Worm (Caenorhabditis elegans) whole organism, L2 larva: Measurements from ENCODE around the gene T13A10.64.

Experiments used
- C34F6.9 ChIP-seq: fragments of 150-350 bp; optimal IDR thresholded peaks from 2 replicates; lab custom pipeline; 2014; ENCODE audit warnings: missing biosample characterization, missing genetic modification characterization
- R02D3.7 ChIP-seq: fragments of 150-350 bp; optimal IDR thresholded peaks from 2 replicates; lab custom pipeline; 2014; ENCODE audit warnings: missing biosample characterization, missing genetic modification characterization
- Y55F3AM.14 ChIP-seq: fragments of 200-800 bp; sonication (Bioruptor generic); optimal IDR thresholded peaks from 2 replicates; lab custom pipeline; 2018; ENCODE audit warnings: mild to moderate bottlenecking, missing genetic modification characterization, missing compliant biosample characterization
- alr-1 ChIP-seq: fragments of 150-350 bp; optimal IDR thresholded peaks from 2 replicates; lab custom pipeline; 2014; ENCODE audit warnings: missing biosample characterization, missing genetic modification characterization
- aly-2 ChIP-seq: fragments of 150-350 bp; optimal IDR thresholded peaks from 2 replicates; lab custom pipeline; 2014; ENCODE audit warnings: missing biosample characterization, missing genetic modification characterization
- blmp-1 ChIP-seq: sonication (generic microtip); optimal IDR thresholded peaks from 2 replicates; lab custom pipeline; 2017; ENCODE audit warnings: missing genetic modification characterization, mild to moderate bottlenecking, missing compliant biosample characterization, antibody characterized with exemption, moderate library complexity; ENCODE audit not compliant: insufficient read depth
- ceh-16 ChIP-seq: fragments of 150-350 bp; optimal IDR thresholded peaks from 2 replicates; lab custom pipeline; 2014; ENCODE audit warnings: missing biosample characterization, missing genetic modification characterization
- ceh-82 ChIP-seq: fragments of 150-350 bp; optimal IDR thresholded peaks from 2 replicates; lab custom pipeline; 2014; ENCODE audit warnings: missing biosample characterization, missing genetic modification characterization
- crh-2 ChIP-seq: sonication (generic microtip); optimal IDR thresholded peaks from 2 replicates; lab custom pipeline; 2017; ENCODE audit warnings: missing biosample characterization, missing genetic modification characterization
- dmd-4 ChIP-seq: sonication (generic microtip); optimal IDR thresholded peaks from 2 replicates; lab custom pipeline; 2017; ENCODE audit warnings: missing biosample characterization, missing genetic modification characterization
- egl-27 ChIP-seq: sonication (generic microtip); optimal IDR thresholded peaks from 3 replicates; lab custom pipeline; 2017; ENCODE audit warnings: missing biosample characterization, missing genetic modification reagents, missing genetic modification characterization
- elt-3 ChIP-seq: sonication (generic microtip); optimal IDR thresholded peaks from 2 replicates; lab custom pipeline; 2017; ENCODE audit warnings: missing biosample characterization, missing genetic modification characterization
- fos-1 ChIP-seq: fragments of 150-350 bp; optimal IDR thresholded peaks from 2 replicates; lab custom pipeline; 2014; ENCODE audit warnings: missing biosample characterization, missing genetic modification characterization
- gmeb-1 ChIP-seq: fragments of 150-350 bp; optimal IDR thresholded peaks from 2 replicates; lab custom pipeline; 2014; ENCODE audit warnings: missing biosample characterization, missing genetic modification characterization
- lin-11 ChIP-seq: fragments of 150-350 bp; sonication (generic microtip); optimal IDR thresholded peaks from 2 replicates; lab custom pipeline; 2014; ENCODE audit warnings: missing biosample characterization, missing genetic modification characterization, inconsistent platforms, mixed read lengths
- lin-13 ChIP-seq: fragments of 150-350 bp; optimal IDR thresholded peaks from 2 replicates; lab custom pipeline; 2014; ENCODE audit warnings: missing biosample characterization, missing genetic modification reagents, missing genetic modification characterization
- lsy-2 ChIP-seq, 2 experiments: fragments of 150-350 bp in 1 of 2; sonication (generic microtip) in 1 of 2; optimal IDR thresholded peaks; 2 replicates each; lab custom pipeline; 2014 to 2017; ENCODE audit warnings: missing biosample characterization in 2 of 2, missing genetic modification characterization in 2 of 2
- mab-5 ChIP-seq: fragments of 150-350 bp; optimal IDR thresholded peaks from 2 replicates; lab custom pipeline; 2014; ENCODE audit warnings: missing biosample characterization, missing genetic modification characterization
- mbf-1 ChIP-seq: sonication (generic microtip); optimal IDR thresholded peaks from 2 replicates; lab custom pipeline; 2017; ENCODE audit warnings: missing biosample characterization, missing genetic modification characterization
- nhr-10 ChIP-seq: sonication (generic microtip); optimal IDR thresholded peaks from 2 replicates; lab custom pipeline; 2017; ENCODE audit warnings: missing biosample characterization, missing genetic modification characterization
- nhr-12 ChIP-seq: fragments of 150-350 bp; optimal IDR thresholded peaks from 2 replicates; lab custom pipeline; 2014; ENCODE audit warnings: missing biosample characterization, missing genetic modification characterization
- nhr-129 ChIP-seq: fragments of 150-350 bp; optimal IDR thresholded peaks from 2 replicates; lab custom pipeline; 2014; ENCODE audit warnings: missing biosample characterization, missing genetic modification characterization
- nhr-23 ChIP-seq: fragments of 150-350 bp; optimal IDR thresholded peaks from 2 replicates; lab custom pipeline; 2014; ENCODE audit warnings: missing biosample characterization, missing genetic modification reagents, missing genetic modification characterization
- nhr-25 ChIP-seq: fragments of 150-350 bp; sonication (generic microtip); optimal IDR thresholded peaks from 3 replicates; lab custom pipeline; 2014; ENCODE audit warnings: missing biosample characterization, missing genetic modification characterization
- nhr-6 ChIP-seq: fragments of 150-350 bp; optimal IDR thresholded peaks from 2 replicates; lab custom pipeline; 2014; ENCODE audit warnings: missing biosample characterization, missing genetic modification characterization
- peb-1 ChIP-seq: fragments of 150-350 bp; optimal IDR thresholded peaks from 2 replicates; lab custom pipeline; 2014; ENCODE audit warnings: missing biosample characterization, missing genetic modification characterization
- sem-4 ChIP-seq: fragments of 150-350 bp; optimal IDR thresholded peaks from 2 replicates; lab custom pipeline; 2014; ENCODE audit warnings: missing biosample characterization, missing genetic modification reagents, missing genetic modification characterization
- skn-1 ChIP-seq: sonication (generic microtip); optimal IDR thresholded peaks from 2 replicates; lab custom pipeline; 2017; ENCODE audit warnings: missing biosample characterization, missing genetic modification characterization
- sma-9 ChIP-seq, 2 experiments: fragments of 150-350 bp in 1 of 2; sonication (generic microtip) in 1 of 2; optimal IDR thresholded peaks; 2 replicates each; lab custom pipeline; 2014 to 2016; ENCODE audit warnings: missing genetic modification characterization in 2 of 2, mild to moderate bottlenecking in 1 of 2, missing biosample characterization in 1 of 2, missing compliant biosample characterization in 1 of 2, missing genetic modification reagents in 1 of 2, moderate library complexity in 1 of 2
- snpc-4 ChIP-seq: fragments of 150-350 bp; optimal IDR thresholded peaks from 2 replicates; lab custom pipeline; 2014; ENCODE audit warnings: missing biosample characterization, missing genetic modification characterization
- unc-55 ChIP-seq: fragments of 150-350 bp; sonication (generic microtip); optimal IDR thresholded peaks from 3 replicates; lab custom pipeline; 2014; ENCODE audit warnings: missing biosample characterization, missing genetic modification reagents, missing genetic modification characterization
- ztf-1 ChIP-seq: fragments of 200-800 bp; sonication (Bioruptor generic); conservative IDR thresholded peaks from 2 replicates; pipeline ENCODE4 v1.3.6; 2022; ENCODE audit warnings: missing genetic modification characterization, missing compliant biosample characterization
- ztf-4 ChIP-seq: fragments of 150-350 bp; optimal IDR thresholded peaks from 2 replicates; lab custom pipeline; 2014; ENCODE audit warnings: missing biosample characterization, missing genetic modification characterization

T13A10.64 gene

ce11 chrIV:6210574-6210973 lies 44.2 kb upstream of the T13A10.64 start, which contains the start of the genes ugt-24 and C49A9.6:
ugt-24 (minus strand) TSS chrIV:6210720.
C49A9.6 (plus strand) TSS chrIV:6210936.
- TF ChIP-seq Y55F3AM.14 (GFP tag; lab: Kevin White, UChicago) (no peak), nhr-6 (tag; lab: Kevin White, UChicago) (no peak), fos-1 (tag; lab: Kevin White, UChicago) (peak; percentile 78), blmp-1 (tag; lab: Kevin White, UChicago) (no peak), nhr-12 (tag; lab: Kevin White, UChicago) (no peak), R02D3.7 (tag; lab: Kevin White, UChicago) (no peak), crh-2 (tag; lab: Kevin White, UChicago) (peak; percentile 7), nhr-25 (tag; lab: Kevin White, UChicago) (no peak)

- TF ChIP-seq C34F6.9 = no peak
Observed at ce11 chrIV:6213403-6213802, 41.3 kb upstream of the T13A10.64 start, which contains the start of gene C49A9.5. C49A9.5 (plus strand) TSS chrIV:6213673.

- peak; percentile 84 for TF ChIP-seq fos-1 (tag; lab: Kevin White, UChicago)
- no peak for TF ChIP-seq nhr-129
- no peak for TF ChIP-seq Y55F3AM.14 (GFP tag; lab: Kevin White, UChicago)
- TF ChIP-seq gmeb-1 (tag; lab: Kevin White, UChicago) = no peak
- TF ChIP-seq egl-27 (tag; lab: Kevin White, UChicago) = no peak
Observed at ce11 chrIV:6217066-6217465, 37.7 kb upstream of the T13A10.64 start, which contains the start of gene C49A9.9. C49A9.9 (plus strand) TSS chrIV:6217372.

ce11 chrIV:6217503-6217902 lies 37.2 kb upstream of the T13A10.64 start:
- TF ChIP-seq ceh-82 (tag; lab: Kevin White, UChicago) (no peak), nhr-23 (no peak), snpc-4 (tag; lab: Kevin White, UChicago) (no peak), fos-1 (tag; lab: Kevin White, UChicago) (no peak), mab-5 (tag; lab: Kevin White, UChicago) (no peak), gmeb-1 (tag; lab: Kevin White, UChicago) (no peak), dmd-4 (tag; lab: Kevin White, UChicago) (no peak), ztf-1 (GFP tag; lab: Robert Waterston, UW) (no peak), nhr-10 (tag; lab: Kevin White, UChicago) (no peak), blmp-1 (tag; lab: Kevin White, UChicago) (no peak), sem-4 (no peak), lin-11 (tag; lab: Kevin White, UChicago) (no peak), nhr-12 (tag; lab: Kevin White, UChicago) (no peak), mbf-1 (tag; lab: Kevin White, UChicago) (no peak), skn-1 (tag; lab: Kevin White, UChicago) (no peak), ceh-16 (tag; lab: Kevin White, UChicago) (no peak), unc-55 (GFP tag; lab: Kevin White, UChicago) (no peak), peb-1 (tag; lab: Kevin White, UChicago) (no peak), nhr-25 (tag; lab: Kevin White, UChicago) (no peak)

ce11 chrIV:6219429-6219828 lies 35.3 kb upstream of the T13A10.64 start, which contains the start of gene C49A9.4:
C49A9.4 (plus strand) TSS chrIV:6219693.
- TF ChIP-seq lin-13 (GFP tag; lab: Kevin White, UChicago) (no peak), lsy-2 (tag; optimal IDR thresholded peaks at IDR 0.05; lab: Kevin White, UChicago) (no peak), sma-9 (GFP tag; optimal IDR thresholded peaks at IDR 0.05; lab: Kevin White, UChicago) (peak; percentile 22), sma-9 (tag; optimal IDR thresholded peaks at IDR 0.05; lab: Kevin White, UChicago) (no peak), Y55F3AM.14 (GFP tag; lab: Kevin White, UChicago) (no peak), ztf-4 (tag; lab: Kevin White, UChicago) (no peak), alr-1 (no peak), unc-55 (GFP tag; lab: Kevin White, UChicago) (no peak), gmeb-1 (tag; lab: Kevin White, UChicago) (peak; percentile 23), aly-2 (no peak), elt-3 (tag; lab: Kevin White, UChicago) (no peak), peb-1 (tag; lab: Kevin White, UChicago) (no peak), C34F6.9 (no peak), fos-1 (tag; lab: Kevin White, UChicago) (peak; percentile 78), ceh-82 (tag; lab: Kevin White, UChicago) (no peak), egl-27 (tag; lab: Kevin White, UChicago) (no peak)
